Worm (Caenorhabditis elegans) whole organism, L2 larva: ENCODE results near the gene grd-2.

ENCODE experiments used
- F13H6.1 ChIP-seq: sonication (generic microtip); optimal IDR thresholded peaks from 2 replicates; lab custom pipeline; 2016; ENCODE audit warnings: missing genetic modification characterization, missing compliant biosample characterization
- Y55F3AM.14 ChIP-seq: fragments of 200-800 bp; sonication (Bioruptor generic); optimal IDR thresholded peaks from 2 replicates; lab custom pipeline; 2018; ENCODE audit warnings: mild to moderate bottlenecking, missing genetic modification characterization, missing compliant biosample characterization
- ZK546.5 ChIP-seq: sonication (generic microtip); optimal IDR thresholded peaks from 2 replicates; lab custom pipeline; 2017; ENCODE audit warnings: missing biosample characterization, missing genetic modification characterization
- alr-1 ChIP-seq: fragments of 150-350 bp; optimal IDR thresholded peaks from 2 replicates; lab custom pipeline; 2014; ENCODE audit warnings: missing biosample characterization, missing genetic modification characterization
- aly-2 ChIP-seq: fragments of 150-350 bp; optimal IDR thresholded peaks from 2 replicates; lab custom pipeline; 2014; ENCODE audit warnings: missing biosample characterization, missing genetic modification characterization
- blmp-1 ChIP-seq: sonication (generic microtip); optimal IDR thresholded peaks from 2 replicates; lab custom pipeline; 2017; ENCODE audit warnings: missing genetic modification characterization, mild to moderate bottlenecking, missing compliant biosample characterization, antibody characterized with exemption, moderate library complexity; ENCODE audit not compliant: insufficient read depth
- ceh-16 ChIP-seq: fragments of 150-350 bp; optimal IDR thresholded peaks from 2 replicates; lab custom pipeline; 2014; ENCODE audit warnings: missing biosample characterization, missing genetic modification characterization
- ceh-82 ChIP-seq: fragments of 150-350 bp; optimal IDR thresholded peaks from 2 replicates; lab custom pipeline; 2014; ENCODE audit warnings: missing biosample characterization, missing genetic modification characterization
- dmd-4 ChIP-seq: sonication (generic microtip); optimal IDR thresholded peaks from 2 replicates; lab custom pipeline; 2017; ENCODE audit warnings: missing biosample characterization, missing genetic modification characterization
- elt-1 ChIP-seq: fragments of 150-350 bp; optimal IDR thresholded peaks from 2 replicates; lab custom pipeline; 2014; ENCODE audit warnings: missing biosample characterization, missing genetic modification characterization
- gmeb-1 ChIP-seq: fragments of 150-350 bp; optimal IDR thresholded peaks from 2 replicates; lab custom pipeline; 2014; ENCODE audit warnings: missing biosample characterization, missing genetic modification characterization
- lin-11 ChIP-seq: fragments of 150-350 bp; sonication (generic microtip); optimal IDR thresholded peaks from 2 replicates; lab custom pipeline; 2014; ENCODE audit warnings: missing biosample characterization, missing genetic modification characterization, inconsistent platforms, mixed read lengths
- lin-13 ChIP-seq: fragments of 150-350 bp; optimal IDR thresholded peaks from 2 replicates; lab custom pipeline; 2014; ENCODE audit warnings: missing biosample characterization, missing genetic modification reagents, missing genetic modification characterization
- lin-39 ChIP-seq: fragments of 150-350 bp; optimal IDR thresholded peaks from 2 replicates; lab custom pipeline; 2014; ENCODE audit warnings: missing biosample characterization, missing genetic modification reagents, missing genetic modification characterization
- lsy-2 ChIP-seq, 2 experiments: fragments of 150-350 bp in 1 of 2; sonication (generic microtip) in 1 of 2; optimal IDR thresholded peaks; 2 replicates each; lab custom pipeline; 2014 to 2017; ENCODE audit warnings: missing biosample characterization in 2 of 2, missing genetic modification characterization in 2 of 2
- mab-5 ChIP-seq: fragments of 150-350 bp; optimal IDR thresholded peaks from 2 replicates; lab custom pipeline; 2014; ENCODE audit warnings: missing biosample characterization, missing genetic modification characterization
- mbf-1 ChIP-seq: sonication (generic microtip); optimal IDR thresholded peaks from 2 replicates; lab custom pipeline; 2017; ENCODE audit warnings: missing biosample characterization, missing genetic modification characterization
- mdl-1 ChIP-seq, 2 experiments: fragments of 150-350 bp in 1 of 2; sonication (generic microtip) in 1 of 2; optimal IDR thresholded peaks; 2 replicates each; lab custom pipeline; 2017; ENCODE audit warnings: missing biosample characterization in 2 of 2, missing genetic modification characterization in 2 of 2
- nhr-10 ChIP-seq: sonication (generic microtip); optimal IDR thresholded peaks from 2 replicates; lab custom pipeline; 2017; ENCODE audit warnings: missing biosample characterization, missing genetic modification characterization
- nhr-11 ChIP-seq: fragments of 150-350 bp; optimal IDR thresholded peaks from 2 replicates; lab custom pipeline; 2014; ENCODE audit warnings: missing biosample characterization, missing genetic modification characterization
- nhr-12 ChIP-seq: fragments of 150-350 bp; optimal IDR thresholded peaks from 2 replicates; lab custom pipeline; 2014; ENCODE audit warnings: missing biosample characterization, missing genetic modification characterization
- nhr-129 ChIP-seq: fragments of 150-350 bp; optimal IDR thresholded peaks from 2 replicates; lab custom pipeline; 2014; ENCODE audit warnings: missing biosample characterization, missing genetic modification characterization
- nhr-21 ChIP-seq: fragments of 150-350 bp; optimal IDR thresholded peaks from 2 replicates; lab custom pipeline; 2014; ENCODE audit warnings: missing biosample characterization, missing genetic modification characterization
- nhr-23 ChIP-seq: fragments of 150-350 bp; optimal IDR thresholded peaks from 2 replicates; lab custom pipeline; 2014; ENCODE audit warnings: missing biosample characterization, missing genetic modification reagents, missing genetic modification characterization
- nhr-237 ChIP-seq: fragments of 150-350 bp; optimal IDR thresholded peaks from 2 replicates; lab custom pipeline; 2014; ENCODE audit warnings: missing biosample characterization, missing genetic modification characterization
- nhr-25 ChIP-seq: fragments of 150-350 bp; sonication (generic microtip); optimal IDR thresholded peaks from 3 replicates; lab custom pipeline; 2014; ENCODE audit warnings: missing biosample characterization, missing genetic modification characterization
- nhr-6 ChIP-seq: fragments of 150-350 bp; optimal IDR thresholded peaks from 2 replicates; lab custom pipeline; 2014; ENCODE audit warnings: missing biosample characterization, missing genetic modification characterization
- nhr-77 ChIP-seq: fragments of 150-350 bp; optimal IDR thresholded peaks from 2 replicates; lab custom pipeline; 2014; ENCODE audit warnings: missing biosample characterization, missing genetic modification characterization
- peb-1 ChIP-seq: fragments of 150-350 bp; optimal IDR thresholded peaks from 2 replicates; lab custom pipeline; 2014; ENCODE audit warnings: missing biosample characterization, missing genetic modification characterization
- sem-4 ChIP-seq: fragments of 150-350 bp; optimal IDR thresholded peaks from 2 replicates; lab custom pipeline; 2014; ENCODE audit warnings: missing biosample characterization, missing genetic modification reagents, missing genetic modification characterization
- skn-1 ChIP-seq: sonication (generic microtip); optimal IDR thresholded peaks from 2 replicates; lab custom pipeline; 2017; ENCODE audit warnings: missing biosample characterization, missing genetic modification characterization
- sma-3 ChIP-seq: sonication (generic microtip); optimal IDR thresholded peaks from 2 replicates; lab custom pipeline; 2016; ENCODE audit warnings: missing genetic modification reagents, missing genetic modification characterization, missing compliant biosample characterization
- snpc-4 ChIP-seq: fragments of 150-350 bp; optimal IDR thresholded peaks from 2 replicates; lab custom pipeline; 2014; ENCODE audit warnings: missing biosample characterization, missing genetic modification characterization
- unc-39 ChIP-seq: fragments of 150-350 bp; optimal IDR thresholded peaks from 2 replicates; lab custom pipeline; 2014; ENCODE audit warnings: missing biosample characterization, missing genetic modification characterization
- unc-55 ChIP-seq: fragments of 150-350 bp; sonication (generic microtip); optimal IDR thresholded peaks from 3 replicates; lab custom pipeline; 2014; ENCODE audit warnings: missing biosample characterization, missing genetic modification reagents, missing genetic modification characterization
- unc-62 ChIP-seq: fragments of 150-350 bp; optimal IDR thresholded peaks from 2 replicates; lab custom pipeline; 2014; ENCODE audit warnings: missing biosample characterization, missing genetic modification reagents, missing genetic modification characterization
- zag-1 ChIP-seq: fragments of 150-350 bp; optimal IDR thresholded peaks from 2 replicates; lab custom pipeline; 2014; ENCODE audit warnings: missing biosample characterization, missing genetic modification characterization
- ztf-1 ChIP-seq: fragments of 200-800 bp; sonication (Bioruptor generic); conservative IDR thresholded peaks from 2 replicates; pipeline ENCODE4 v1.3.6; 2022; ENCODE audit warnings: missing genetic modification characterization, missing compliant biosample characterization
- ztf-11 ChIP-seq: sonication (generic microtip); optimal IDR thresholded peaks from 2 replicates; lab custom pipeline; 2017; ENCODE audit warnings: missing biosample characterization, missing genetic modification characterization
- ztf-4 ChIP-seq: fragments of 150-350 bp; optimal IDR thresholded peaks from 2 replicates; lab custom pipeline; 2014; ENCODE audit warnings: missing biosample characterization, missing genetic modification characterization

Gene grd-2

ce11 chrV:20618632-20619031, 9.0 kb downstream of the grd-2 start, which contains the start of gene F46B3.7:
F46B3.7 (minus strand) TSS chrV:20618732.
- no peak for TF ChIP-seq sem-4 (tag; lab: Kevin White, UChicago)
- TF ChIP-seq mdl-1 (tag; optimal IDR thresholded peaks at IDR 0.05; lab: Kevin White, UChicago): no peak
- TF ChIP-seq blmp-1 (tag; lab: Kevin White, UChicago): no peak
- TF ChIP-seq ceh-16 (tag; lab: Kevin White, UChicago): no peak
- no peak for TF ChIP-seq F13H6.1 (tag; lab: Kevin White, UChicago)
- no peak for TF ChIP-seq unc-62 (GFP tag; lab: Kevin White, UChicago)
- TF ChIP-seq elt-1 (tag; lab: Kevin White, UChicago): no peak
- TF ChIP-seq lin-39 (tag; lab: Kevin White, UChicago): no peak
- TF ChIP-seq nhr-77: no peak
- no peak for TF ChIP-seq ZK546.5 (tag; lab: Kevin White, UChicago)
- TF ChIP-seq lin-13 (GFP tag; lab: Kevin White, UChicago): no peak
- TF ChIP-seq unc-39 (tag; lab: Kevin White, UChicago): no peak
- TF ChIP-seq, all 48 proteins: peak for 0

DNA sequence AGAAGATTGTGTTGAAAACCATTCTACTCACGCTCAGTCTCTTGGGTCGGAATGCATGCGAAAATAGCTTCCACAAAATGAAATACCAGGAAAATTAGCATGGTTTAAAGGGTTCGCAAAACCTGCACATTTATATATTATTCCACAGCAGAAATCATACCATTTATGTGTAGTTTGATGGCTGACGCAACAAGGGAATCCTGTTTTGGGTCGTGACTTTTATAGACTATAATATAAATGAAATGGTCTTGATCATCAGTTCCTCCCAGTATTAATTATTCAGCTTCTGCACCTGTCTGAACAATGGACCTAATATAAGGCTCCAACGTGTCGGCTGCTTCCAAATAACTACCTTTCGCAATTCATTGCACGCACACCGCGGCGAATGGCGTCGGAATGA, 13.5 kb downstream of the grd-2 start, which contains the start of gene F46B3.8:
F46B3.8 (minus strand) TSS at position 101 of the 400 bp plus-strand sequence.
- TF ChIP-seq mab-5 (tag; lab: Kevin White, UChicago): no peak
- no peak for TF ChIP-seq sma-3 (GFP tag; lab: Kevin White, UChicago)
- TF ChIP-seq skn-1 (tag; lab: Kevin White, UChicago): no peak
- no peak for TF ChIP-seq lsy-2 (tag; optimal IDR thresholded peaks at IDR 0.05; lab: Kevin White, UChicago)
- no peak for TF ChIP-seq nhr-23 (tag; lab: Kevin White, UChicago)
- no peak for TF ChIP-seq ztf-4 (tag; lab: Kevin White, UChicago)
- TF ChIP-seq nhr-10 (tag; lab: Kevin White, UChicago): no peak
- TF ChIP-seq peb-1: no peak
- no peak for TF ChIP-seq blmp-1 (tag; lab: Kevin White, UChicago)
- TF ChIP-seq mbf-1 (tag; lab: Kevin White, UChicago): no peak
- TF ChIP-seq zag-1: no peak
- TF ChIP-seq ztf-11: no peak
- no peak for TF ChIP-seq nhr-21 (tag; lab: Kevin White, UChicago)
- no peak for TF ChIP-seq sem-4 (tag; lab: Kevin White, UChicago)
- no peak for TF ChIP-seq nhr-11 (tag; lab: Kevin White, UChicago)
- no peak for TF ChIP-seq lin-13 (GFP tag; lab: Kevin White, UChicago)
- no peak for TF ChIP-seq nhr-12 (tag; lab: Kevin White, UChicago)
- TF ChIP-seq alr-1 (tag; lab: Kevin White, UChicago): no peak

DNA sequence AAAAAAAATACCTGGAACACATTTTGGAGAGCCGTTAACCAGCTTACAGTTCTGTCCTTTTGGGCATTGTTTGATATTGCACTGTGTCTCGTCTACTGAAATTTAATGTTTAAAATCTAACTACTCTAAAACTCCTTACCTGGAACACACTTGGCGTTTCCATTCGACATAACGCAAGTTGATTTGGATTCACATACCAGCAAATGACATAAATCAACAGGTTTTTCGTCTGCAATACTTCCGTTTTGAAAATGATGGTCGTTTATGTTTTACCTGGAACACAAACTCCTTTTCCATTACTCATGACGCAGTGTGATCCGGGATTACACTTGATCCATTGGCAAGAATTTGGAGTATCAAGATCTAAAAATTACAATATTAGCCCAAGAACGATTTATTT, 15.7 kb downstream of the grd-2 start:
- no peak for TF ChIP-seq snpc-4 (tag; lab: Kevin White, UChicago)
- no peak for TF ChIP-seq nhr-237 (tag; lab: Kevin White, UChicago)
- TF ChIP-seq mbf-1 (tag; lab: Kevin White, UChicago): no peak
- TF ChIP-seq aly-2: no peak
- TF ChIP-seq unc-55 (GFP tag; lab: Kevin White, UChicago): no peak
- TF ChIP-seq nhr-25: no peak
- TF ChIP-seq mdl-1 (tag; optimal IDR thresholded peaks at IDR 0.05; lab: Kevin White, UChicago): no peak
- no peak for TF ChIP-seq lin-11 (tag; lab: Kevin White, UChicago)
- no peak for TF ChIP-seq dmd-4 (tag; lab: Kevin White, UChicago)
- TF ChIP-seq F13H6.1 (tag; lab: Kevin White, UChicago): no peak
- no peak for TF ChIP-seq ztf-1 (GFP tag; lab: Robert Waterston, UW)
- TF ChIP-seq nhr-6 (tag; lab: Kevin White, UChicago): no peak
- TF ChIP-seq nhr-21 (tag; lab: Kevin White, UChicago): no peak

- TF ChIP-seq ztf-4 (tag; lab: Kevin White, UChicago) (no peak), ceh-82 (no peak), elt-1 (tag; lab: Kevin White, UChicago) (no peak), Y55F3AM.14 (GFP tag; lab: Kevin White, UChicago) (no peak), ztf-1 (GFP tag; lab: Robert Waterston, UW) (no peak), sma-3 (GFP tag; lab: Kevin White, UChicago) (no peak), mdl-1 (tag; optimal IDR thresholded peaks at IDR 0.05; lab: Kevin White, UChicago) (no peak), blmp-1 (tag; lab: Kevin White, UChicago) (no peak), nhr-21 (tag; lab: Kevin White, UChicago) (no peak), lin-11 (tag; lab: Kevin White, UChicago) (no peak), zag-1 (no peak), lin-13 (GFP tag; lab: Kevin White, UChicago) (no peak), sem-4 (tag; lab: Kevin White, UChicago) (no peak), unc-55 (GFP tag; lab: Kevin White, UChicago) (no peak), nhr-10 (tag; lab: Kevin White, UChicago) (no peak), nhr-129 (no peak), gmeb-1 (tag; lab: Kevin White, UChicago) (no peak), mbf-1 (tag; lab: Kevin White, UChicago) (no peak), alr-1 (tag; lab: Kevin White, UChicago) (no peak), ztf-11 (no peak)
These were observed 16.6 kb downstream of the grd-2 start, which contains the start of the genes F46B3.9 and srz-18 for ce11 chrV:20626043-20626761. F46B3.9 (minus strand) TSS chrV:20626143. srz-18 (plus strand) TSS chrV:20626711.
